Worm (Caenorhabditis elegans): Measurements from ENCODE around the gene srw-6.

- TF ChIP-seq zip-8 (tag; optimal IDR thresholded peaks at IDR 0.05) = no peak
- TF ChIP-seq flh-1 (GFP tag; optimal IDR thresholded peaks at IDR 0.05) = no peak
- no peak for TF ChIP-seq sptf-1 (tag; optimal IDR thresholded peaks at IDR 0.05)
These were observed 6.5 kb downstream of the srw-6 start, which contains the start of gene H10D18.1 for ce11 chrV:3814938-3815337.
